Fruit fly (Drosophila melanogaster): ENCODE measurements around the gene CG46394.

CG46394 gene

DNA sequence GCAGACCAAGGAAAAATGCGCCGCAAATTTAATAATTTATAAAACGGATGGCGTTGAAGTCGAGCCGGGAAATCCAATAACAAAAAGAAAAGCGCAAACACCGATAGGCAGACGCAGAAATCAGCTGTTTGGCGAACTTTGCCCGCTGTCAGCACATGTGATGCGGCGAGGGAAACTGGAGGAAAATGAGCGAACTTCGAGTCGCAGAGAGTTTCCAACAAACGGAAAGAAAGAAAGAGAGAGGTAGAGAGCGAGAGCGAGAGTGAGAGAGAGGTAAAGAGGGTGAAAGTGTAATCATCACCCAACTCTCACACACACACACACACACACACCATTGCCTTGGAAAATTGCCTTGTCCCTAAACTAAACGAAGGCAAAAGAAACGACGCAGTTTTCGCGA is 43.0 kb upstream of the CG46394 start (continued):
- TF ChIP-seq CG4360 (GFP tag; IDR thresholded peaks at IDR 0.05) (0 out of 2 replicates have a peak, but pooled peaks have one; percentile 16), Deaf1 (tag; optimal IDR thresholded peaks at IDR 0.05) (peak; percentile 25), Sry-δ (GFP tag; optimal IDR thresholded peaks at IDR 0.05) (no peak), vvl (GFP tag; IDR thresholded peaks at IDR 0.05) (no peak), kni (GFP tag; optimal IDR thresholded peaks at IDR 0.05) (peak; percentile 0), Trl (optimal IDR thresholded peaks at IDR 0.05) (peak; percentile 76 to 77), Trl (GFP tag; optimal IDR thresholded peaks at IDR 0.05) (no peak), cg (GFP tag; optimal IDR thresholded peaks at IDR 0.05) (peak; percentile 80), CG17829 (tag; optimal IDR thresholded peaks at IDR 0.05) (peak; percentile 13), Jarid2 (GFP tag; optimal IDR thresholded peaks at IDR 0.05) (no peak), Mes4 (GFP tag; optimal IDR thresholded peaks at IDR 0.05) (no peak), bcd (GFP tag; optimal IDR thresholded peaks at IDR 0.05) (no peak), CG11504 (tag; optimal IDR thresholded peaks at IDR 0.05) (peak; percentile 37), crol (GFP tag; IDR thresholded peaks at IDR 0.05) (peak; percentile 64), CG6175 (GFP tag; IDR thresholded peaks at IDR 0.05) (0 out of 3 replicates have a peak, but pooled peaks have one; percentile 4), sens (GFP tag) (peak; percentile 63), nom (GFP tag; optimal IDR thresholded peaks at IDR 0.05) (peak; percentile 93), kah (GFP tag; optimal IDR thresholded peaks at IDR 0.05) (peak; percentile 12)

- TF ChIP-seq Atf-2 (GFP tag; optimal IDR thresholded peaks at IDR 0.05) (no peak), CG11093 (GFP tag; IDR thresholded peaks at IDR 0.05) (no peak), Side (GFP tag; optimal IDR thresholded peaks at IDR 0.05) (no peak), NC2β (GFP tag; optimal IDR thresholded peaks at IDR 0.05) (no peak), vvl (GFP tag; IDR thresholded peaks at IDR 0.05) (no peak), tx (GFP tag; optimal IDR thresholded peaks at IDR 0.05) (no peak), tll (GFP tag; optimal IDR thresholded peaks at IDR 0.05) (peak in 1 of 2 experiments; percentile 6), CG17385 (GFP tag; optimal IDR thresholded peaks at IDR 0.05) (peak; percentile 57), Hey (tag; optimal IDR thresholded peaks at IDR 0.05) (no peak), CG8089 (GFP tag; optimal IDR thresholded peaks at IDR 0.05) (no peak), knrl (GFP tag; IDR thresholded peaks at IDR 0.05; ENCODE audit: partially characterized antibody) (no peak), CG31365 (tag; optimal IDR thresholded peaks at IDR 0.05) (no peak), nom (GFP tag; optimal IDR thresholded peaks at IDR 0.05) (peak; percentile 27), CG8765 (GFP tag; IDR thresholded peaks at IDR 0.05) (no peak), CG17361 (GFP tag; IDR thresholded peaks at IDR 0.05) (no peak), aop (GFP tag; IDR thresholded peaks at IDR 0.05) (no peak), lov (optimal IDR thresholded peaks at IDR 0.05) (no peak), lov (GFP tag; IDR thresholded peaks at IDR 0.05) (0 out of 3 replicates have a peak, but pooled peaks have one; percentile 18), ERR (GFP tag; optimal IDR thresholded peaks at IDR 0.05) (no peak), Dek (tag; optimal IDR thresholded peaks at IDR 0.05) (no peak), CG10979 (tag; optimal IDR thresholded peaks at IDR 0.05) (no peak), cg (GFP tag; optimal IDR thresholded peaks at IDR 0.05) (peak; percentile 40), CG3281 (GFP tag; optimal IDR thresholded peaks at IDR 0.05) (no peak), hbn (GFP tag; IDR thresholded peaks at IDR 0.05; ENCODE audit: partially characterized antibody) (no peak), PHDP (tag; optimal IDR thresholded peaks at IDR 0.05) (no peak)
Observed at dm6 chr3L:11560885-11561284, 39.3 kb upstream of the CG46394 start.

All from whole organism, embryonic.